1 fruit fly cellular context compared by ENCODE assay signal in genomic region chr3R:21199953-21200368, dm6.
TF ChIP-seq lines count a peak whose summit lies in the region.

No protein-coding gene starts in this region.

TF ChIP-seq in whole organism, embryonic, 481 proteins besides CTCF, POLR2A, EP300 and RAD21 (continued from another document and continues in another):
- TF ChIP-seq Doc3 (GFP tag; IDR thresholded peaks at IDR 0.05; lab: Robert Waterston, UW; ENCODE audit: partially characterized antibody) (no peak), Bteb2 (GFP tag; optimal IDR thresholded peaks at IDR 0.05; lab: Kevin White, UChicago) (no peak), grau (tag; optimal IDR thresholded peaks at IDR 0.05; lab: Kevin White, UChicago) (peak; percentile 40), abd-A (tag; optimal IDR thresholded peaks at IDR 0.05; lab: Kevin White, UChicago) (no peak), HLH3B (GFP tag; IDR thresholded peaks at IDR 0.05; lab: Robert Waterston, UW) (peak; percentile 6; the same call in 1 of the 2 replicates), knrl (GFP tag; IDR thresholded peaks at IDR 0.05; lab: Robert Waterston, UW; ENCODE audit: partially characterized antibody) (no peak), CG10267 (tag; optimal IDR thresholded peaks at IDR 0.05; lab: Kevin White, UChicago) (peak; percentile 4), CG8359 (GFP tag; optimal IDR thresholded peaks at IDR 0.05; lab: Kevin White, UChicago; ENCODE audit: borderline replicate concordance) (no peak), fd3F (GFP tag; optimal IDR thresholded peaks at IDR 0.05; lab: Kevin White, UChicago) (no peak), Elba2 (GFP tag; optimal IDR thresholded peaks at IDR 0.05; lab: Kevin White, UChicago) (no peak), CG34422 (GFP tag; IDR thresholded peaks at IDR 0.05; lab: Robert Waterston, UW) (0 out of 3 replicates have a peak, but pooled peaks have one; percentile 37), ci (GFP tag; IDR thresholded peaks at IDR 0.05; lab: Robert Waterston, UW) (no peak), Spps (tag; optimal IDR thresholded peaks at IDR 0.05; lab: Kevin White, UChicago) (no peak), fd102C (GFP tag; optimal IDR thresholded peaks at IDR 0.05; lab: Kevin White, UChicago) (no peak), CG6689 (GFP tag; IDR thresholded peaks at IDR 0.05; lab: Robert Waterston, UW) (peak; percentile 24), CG2889 (GFP tag; IDR thresholded peaks at IDR 0.05; lab: Robert Waterston, UW) (no peak), Drgx (GFP tag; IDR thresholded peaks at IDR 0.05; lab: Robert Waterston, UW) (peak; percentile 58), gcm (GFP tag; optimal IDR thresholded peaks at IDR 0.05; lab: Kevin White, UChicago) (no peak), ATbp (GFP tag; optimal IDR thresholded peaks at IDR 0.05; lab: Kevin White, UChicago) (peak; percentile 52), unpg (GFP tag; optimal IDR thresholded peaks at IDR 0.05; lab: Kevin White, UChicago) (peak; percentile 50), Gsc (GFP tag; IDR thresholded peaks at IDR 0.05; lab: Robert Waterston, UW) (no peak), Gug (GFP tag; IDR thresholded peaks at IDR 0.05; lab: Robert Waterston, UW) (0 out of 4 replicates have a peak, but pooled peaks have one; percentile 24), CG15696 (tag; optimal IDR thresholded peaks at IDR 0.05; lab: Kevin White, UChicago) (no peak), pzg (GFP tag; optimal IDR thresholded peaks at IDR 0.05; lab: Kevin White, UChicago) (no peak), Sox102F (GFP tag; optimal IDR thresholded peaks at IDR 0.05; lab: Kevin White, UChicago) (peak; percentile 58), nom (GFP tag; optimal IDR thresholded peaks at IDR 0.05; lab: Kevin White, UChicago) (no peak), CG3407 (GFP tag; optimal IDR thresholded peaks at IDR 0.05; lab: Kevin White, UChicago) (peak; percentile 29), Six4 (GFP tag; optimal IDR thresholded peaks at IDR 0.05; lab: Kevin White, UChicago) (peak; percentile 15), CG13894 (tag; optimal IDR thresholded peaks at IDR 0.05; lab: Kevin White, UChicago) (no peak), HLH4C (GFP tag; IDR thresholded peaks at IDR 0.05; lab: Robert Waterston, UW; ENCODE audit: partially characterized antibody) (no peak), CG30403 (GFP tag; optimal IDR thresholded peaks at IDR 0.05; lab: Kevin White, UChicago) (peak; percentile 50), peb (GFP tag; IDR thresholded peaks at IDR 0.05; lab: Robert Waterston, UW) (0 out of 2 replicates have a peak, but pooled peaks have one; percentile 29), CG10321 (GFP tag; IDR thresholded peaks at IDR 0.05; lab: Robert Waterston, UW) (no peak), CG14710 (tag; optimal IDR thresholded peaks at IDR 0.05; lab: Kevin White, UChicago) (peak; percentile 10), Ptx1 (GFP tag; IDR thresholded peaks at IDR 0.05; lab: Robert Waterston, UW) (peak; percentile 39), Xbp1 (GFP tag; optimal IDR thresholded peaks at IDR 0.05; lab: Kevin White, UChicago) (peak; percentile 31), trem (tag; optimal IDR thresholded peaks at IDR 0.05; lab: Kevin White, UChicago) (peak; percentile 27), CG9817 (tag; optimal IDR thresholded peaks at IDR 0.05; lab: Kevin White, UChicago) (no peak), CG17361 (GFP tag; IDR thresholded peaks at IDR 0.05; lab: Robert Waterston, UW) (peak; percentile 55; the same call in 2 of the 3 replicates), CG9609 (GFP tag; optimal IDR thresholded peaks at IDR 0.05; lab: Kevin White, UChicago) (no peak), Pdp1 (GFP tag; optimal IDR thresholded peaks at IDR 0.05; lab: Kevin White, UChicago) (peak in 1 of 2 experiments; percentile 15), mam (GFP tag; optimal IDR thresholded peaks at IDR 0.05; lab: Kevin White, UChicago) (no peak), caup (GFP tag; optimal IDR thresholded peaks at IDR 0.05; lab: Kevin White, UChicago; ENCODE audit: severe bottlenecking) (no peak), Jarid2 (GFP tag; optimal IDR thresholded peaks at IDR 0.05; lab: Kevin White, UChicago) (no peak), seq (GFP tag; IDR thresholded peaks at IDR 0.05; lab: Robert Waterston, UW) (peak; percentile 37; the same call in 1 of the 2 replicates), twi (tag; optimal IDR thresholded peaks at IDR 0.05; lab: Kevin White, UChicago) (peak; percentile 8), CG11085 (GFP tag; IDR thresholded peaks at IDR 0.05; lab: Robert Waterston, UW) (no peak), CG18764 (GFP tag; optimal IDR thresholded peaks at IDR 0.05; lab: Kevin White, UChicago) (no peak), inv (GFP tag; IDR thresholded peaks at IDR 0.05; lab: Robert Waterston, UW; ENCODE audit: partially characterized antibody) (no peak), lmd (GFP tag; IDR thresholded peaks at IDR 0.05; lab: Robert Waterston, UW) (peak; percentile 42; the same call in 1 of the 2 replicates), sd (tag; optimal IDR thresholded peaks at IDR 0.05; lab: Kevin White, UChicago) (no peak), ro (GFP tag; IDR thresholded peaks at IDR 0.05; lab: Robert Waterston, UW) (no peak), CG4404 (GFP tag; IDR thresholded peaks at IDR 0.05; lab: Robert Waterston, UW) (no peak), Stat92E (GFP tag; optimal IDR thresholded peaks at IDR 0.05; lab: Kevin White, UChicago) (no peak), CG13624 (GFP tag; optimal IDR thresholded peaks at IDR 0.05; lab: Kevin White, UChicago) (no peak), CG5245 (GFP tag; optimal IDR thresholded peaks at IDR 0.05; lab: Kevin White, UChicago) (no peak), E2f1 (GFP tag; IDR thresholded peaks at IDR 0.05; lab: Robert Waterston, UW) (no peak), CG11093 (GFP tag; IDR thresholded peaks at IDR 0.05; lab: Robert Waterston, UW) (no peak), CoRest (tag; optimal IDR thresholded peaks at IDR 0.05; lab: Kevin White, UChicago) (peak; percentile 39), ham (GFP tag; IDR thresholded peaks at IDR 0.05; lab: Robert Waterston, UW) (no peak), D19B (GFP tag; optimal IDR thresholded peaks at IDR 0.05; lab: Kevin White, UChicago) (no peak), da (GFP tag; optimal IDR thresholded peaks at IDR 0.05; lab: Kevin White, UChicago) (no peak), CG10209 (GFP tag; optimal IDR thresholded peaks at IDR 0.05; lab: Kevin White, UChicago) (peak; percentile 49), croc (GFP tag; conservative IDR thresholded peaks at IDR 0.05; lab: Robert Waterston, UW) (no peak), pan (optimal IDR thresholded peaks at IDR 0.05; lab: Kevin White, UChicago) (no peak), pan (GFP tag; optimal IDR thresholded peaks at IDR 0.05 in 1 of 2, IDR thresholded peaks at IDR 0.05 in 1 of 2) (peak in 1 of 2 experiments; percentile 49), Hsf (GFP tag; optimal IDR thresholded peaks at IDR 0.05; lab: Kevin White, UChicago) (peak; percentile 45), Hmx (GFP tag; optimal IDR thresholded peaks at IDR 0.05; lab: Kevin White, UChicago) (no peak), gsb-n (tag; optimal IDR thresholded peaks at IDR 0.05; lab: Kevin White, UChicago) (peak; percentile 53), Neu2 (GFP tag; optimal IDR thresholded peaks at IDR 0.05; lab: Kevin White, UChicago; ENCODE audit: borderline replicate concordance) (no peak), sima (GFP tag; optimal IDR thresholded peaks at IDR 0.05; lab: Kevin White, UChicago) (no peak), psq (GFP tag; optimal IDR thresholded peaks at IDR 0.05; lab: Kevin White, UChicago) (no peak), CG4424 (GFP tag; optimal IDR thresholded peaks at IDR 0.05; lab: Kevin White, UChicago) (no peak), Sry-β (GFP tag; optimal IDR thresholded peaks at IDR 0.05; lab: Kevin White, UChicago) (no peak), CG3281 (GFP tag; optimal IDR thresholded peaks at IDR 0.05; lab: Kevin White, UChicago) (no peak), wdn (GFP tag; IDR thresholded peaks at IDR 0.05; lab: Robert Waterston, UW) (no peak), stwl (tag; optimal IDR thresholded peaks at IDR 0.05; lab: Kevin White, UChicago) (no peak), slou (GFP tag; optimal IDR thresholded peaks at IDR 0.05; lab: Kevin White, UChicago) (no peak), Scr (GFP tag; IDR thresholded peaks at IDR 0.05; lab: Robert Waterston, UW; ENCODE audit: partially characterized antibody) (no peak), CG32772 (GFP tag; IDR thresholded peaks at IDR 0.05; lab: Robert Waterston, UW) (no peak), ind (GFP tag; optimal IDR thresholded peaks at IDR 0.05; lab: Kevin White, UChicago) (no peak), CG6854 (GFP tag; optimal IDR thresholded peaks at IDR 0.05; lab: Kevin White, UChicago) (no peak), slbo (GFP tag; IDR thresholded peaks at IDR 0.05; lab: Robert Waterston, UW) (peak; percentile 21; the same call in 1 of the 2 replicates), CG16815 (GFP tag; optimal IDR thresholded peaks at IDR 0.05; lab: Kevin White, UChicago) (peak; percentile 13), CG13424 (tag; optimal IDR thresholded peaks at IDR 0.05; lab: Kevin White, UChicago) (peak; percentile 36), CG10565 (GFP tag; optimal IDR thresholded peaks at IDR 0.05; lab: Kevin White, UChicago) (no peak), repo (GFP tag; optimal IDR thresholded peaks at IDR 0.05; lab: Kevin White, UChicago) (no peak), zen (tag; optimal IDR thresholded peaks at IDR 0.05; lab: Kevin White, UChicago) (no peak), CG32767 (GFP tag; IDR thresholded peaks at IDR 0.05; lab: Robert Waterston, UW) (no peak), sim (GFP tag; IDR thresholded peaks at IDR 0.05; lab: Robert Waterston, UW) (no peak), toy (GFP tag; IDR thresholded peaks at IDR 0.05; lab: Robert Waterston, UW) (no peak), tup (GFP tag; optimal IDR thresholded peaks at IDR 0.05; lab: Kevin White, UChicago) (no peak), gfzf (GFP tag; optimal IDR thresholded peaks at IDR 0.05; lab: Kevin White, UChicago) (no peak), zen2 (GFP tag; IDR thresholded peaks at IDR 0.05; lab: Robert Waterston, UW; ENCODE audit: partially characterized antibody) (no peak), CG12236 (GFP tag; optimal IDR thresholded peaks at IDR 0.05; lab: Kevin White, UChicago) (no peak), bsh (GFP tag; optimal IDR thresholded peaks at IDR 0.05; lab: Kevin White, UChicago) (peak; percentile 20 to 69), CG34224 (GFP tag; IDR thresholded peaks at IDR 0.05; lab: Robert Waterston, UW; ENCODE audit: partially characterized antibody) (no peak), vfl (GFP tag; optimal IDR thresholded peaks at IDR 0.05; lab: Kevin White, UChicago) (no peak), CG11696 (GFP tag; IDR thresholded peaks at IDR 0.05; lab: Robert Waterston, UW) (no peak), CG1529 (GFP tag; optimal IDR thresholded peaks at IDR 0.05; lab: Kevin White, UChicago) (peak; percentile 41), crol (GFP tag; IDR thresholded peaks at IDR 0.05; lab: Robert Waterston, UW) (no peak), slp2 (GFP tag; optimal IDR thresholded peaks at IDR 0.05; lab: Kevin White, UChicago) (peak; percentile 12), zfh1 (GFP tag; IDR thresholded peaks at IDR 0.05; lab: Robert Waterston, UW) (peak; percentile 71; the same call in 1 of the 3 replicates), kay (GFP tag; optimal IDR thresholded peaks at IDR 0.05; lab: Kevin White, UChicago) (no peak), NFAT (GFP tag; IDR thresholded peaks at IDR 0.05; lab: Robert Waterston, UW) (no peak), CG31388 (GFP tag; optimal IDR thresholded peaks at IDR 0.05; lab: Kevin White, UChicago) (no peak), Dll (GFP tag; IDR thresholded peaks at IDR 0.05; lab: Robert Waterston, UW; ENCODE audit: partially characterized antibody) (no peak), sens (GFP tag; lab: Kevin White, UChicago) (peak; percentile 75), vvl (GFP tag; IDR thresholded peaks at IDR 0.05; lab: Robert Waterston, UW) (0 out of 2 replicates have a peak, but pooled peaks have one; percentile 12), NC2β (GFP tag; optimal IDR thresholded peaks at IDR 0.05; lab: Kevin White, UChicago) (peak; percentile 23), h (optimal IDR thresholded peaks at IDR 0.05; lab: Kevin White, UChicago) (no peak), lov (optimal IDR thresholded peaks at IDR 0.05; lab: Kevin White, UChicago) (no peak), lov (GFP tag; IDR thresholded peaks at IDR 0.05; lab: Robert Waterston, UW) (no peak), CG7372 (GFP tag; IDR thresholded peaks at IDR 0.05; lab: Robert Waterston, UW) (no peak), Hand (GFP tag; optimal IDR thresholded peaks at IDR 0.05; lab: Kevin White, UChicago) (no peak), PHDP (tag; optimal IDR thresholded peaks at IDR 0.05; lab: Kevin White, UChicago) (peak; percentile 6), dan (GFP tag; IDR thresholded peaks at IDR 0.05; lab: Robert Waterston, UW) (no peak), CG43689 (GFP tag; IDR thresholded peaks at IDR 0.05; lab: Robert Waterston, UW) (no peak), danr (GFP tag; IDR thresholded peaks at IDR 0.05; lab: Robert Waterston, UW) (no peak), Ets97D (GFP tag; optimal IDR thresholded peaks at IDR 0.05; lab: Kevin White, UChicago) (no peak), CG1832 (GFP tag; optimal IDR thresholded peaks at IDR 0.05; lab: Kevin White, UChicago) (no peak), Atf6 (GFP tag; IDR thresholded peaks at IDR 0.05; lab: Robert Waterston, UW) (no peak), Max (GFP tag; optimal IDR thresholded peaks at IDR 0.05; lab: Kevin White, UChicago) (no peak), cg (GFP tag; optimal IDR thresholded peaks at IDR 0.05; lab: Kevin White, UChicago) (no peak), onecut (GFP tag; IDR thresholded peaks at IDR 0.05; lab: Robert Waterston, UW) (no peak; the same call in 1 of the 2 replicates), Hr78 (GFP tag; optimal IDR thresholded peaks at IDR 0.05; lab: Kevin White, UChicago) (peak in 1 of 2 experiments; percentile 90), z (GFP tag; IDR thresholded peaks at IDR 0.05; lab: Robert Waterston, UW) (no peak), CG13287 (GFP tag; IDR thresholded peaks at IDR 0.05; lab: Robert Waterston, UW; ENCODE audit: partially characterized antibody) (no peak), Adf1 (GFP tag; IDR thresholded peaks at IDR 0.05; lab: Robert Waterston, UW) (no peak), Bgb (GFP tag; IDR thresholded peaks at IDR 0.05; lab: Robert Waterston, UW; ENCODE audit: partially characterized antibody) (no peak), tap (tag; optimal IDR thresholded peaks at IDR 0.05; lab: Kevin White, UChicago) (no peak), CG4360 (GFP tag; IDR thresholded peaks at IDR 0.05; lab: Robert Waterston, UW) (no peak), Trl (optimal IDR thresholded peaks at IDR 0.05; lab: Kevin White, UChicago) (no peak), Trl (GFP tag; optimal IDR thresholded peaks at IDR 0.05; lab: Kevin White, UChicago) (peak; percentile 0), en (GFP tag; optimal IDR thresholded peaks at IDR 0.05; lab: Kevin White, UChicago) (no peak)
